Fruit fly (Drosophila melanogaster) whole organism, embryonic: ENCODE results near the gene CG34256.

Source experiments
- Atf6 ChIP-seq: fragments of 200-800 bp; sonication (Bioruptor generic); IDR thresholded peaks from 2 replicates; pipeline ENCODE4 v1.3.6; 2022; ENCODE audit warnings: missing biosample characterization, missing genetic modification characterization
- B-H2 ChIP-seq: fragments of 200-800 bp; sonication (Bioruptor generic); optimal IDR thresholded peaks from 2 replicates; lab custom pipeline; 2018; ENCODE audit warnings: missing biosample characterization, mild to moderate bottlenecking, missing genetic modification characterization
- Bteb2 ChIP-seq: fragments of 200-800 bp; sonication (Bioruptor generic); optimal IDR thresholded peaks from 2 replicates; lab custom pipeline; 2016; ENCODE audit warnings: missing biosample characterization, missing genetic modification characterization
- CG10431 ChIP-seq: fragments of 200-800 bp; sonication (Bioruptor generic); optimal IDR thresholded peaks from 3 replicates; lab custom pipeline; 2018; ENCODE audit warnings: missing biosample characterization, mild to moderate bottlenecking, missing genetic modification characterization
- CG11085 ChIP-seq: fragments of 200-800 bp; sonication (Bioruptor generic); IDR thresholded peaks from 2 replicates; pipeline ENCODE4 v1.3.6; 2022; ENCODE audit warnings: missing biosample characterization, missing genetic modification characterization
- CG11560 ChIP-seq: fragments of 200-800 bp; sonication (Bioruptor generic); IDR thresholded peaks from 3 replicates; pipeline ENCODE4 v1.3.6; 2022; ENCODE audit warnings: missing biosample characterization, missing genetic modification characterization
- CG11695 ChIP-seq: fragments of 200-800 bp; sonication (Bioruptor generic); IDR thresholded peaks from 3 replicates; pipeline ENCODE4 v1.3.6; 2022; ENCODE audit warnings: missing biosample characterization, missing genetic modification characterization
- CG12659 ChIP-seq: fragments of 200-800 bp; sonication (Bioruptor generic); optimal IDR thresholded peaks from 3 replicates; lab custom pipeline; 2017; ENCODE audit warnings: mild to moderate bottlenecking, missing biosample characterization, missing genetic modification reagents, missing genetic modification characterization
- CG12769 ChIP-seq: fragments of 200-800 bp; sonication (Bioruptor generic); optimal IDR thresholded peaks from 2 replicates; lab custom pipeline; 2019; ENCODE audit warnings: missing biosample characterization, mild to moderate bottlenecking, missing genetic modification characterization, moderate library complexity
- CG13894 ChIP-seq: fragments of 200-800 bp; sonication (Bioruptor generic); optimal IDR thresholded peaks from 3 replicates; lab custom pipeline; 2018; ENCODE audit warnings: missing biosample characterization, mild to moderate bottlenecking, missing genetic modification characterization, moderate library complexity
- CG18011 ChIP-seq: fragments of 200-800 bp; sonication (Bioruptor generic); optimal IDR thresholded peaks from 2 replicates; lab custom pipeline; 2017; ENCODE audit warnings: missing biosample characterization, missing genetic modification characterization, mild to moderate bottlenecking, moderate library complexity, missing genotype
- CG18262 ChIP-seq: fragments of 200-800 bp; optimal IDR thresholded peaks from 3 replicates; lab custom pipeline; 2019; ENCODE audit warnings: missing biosample characterization, mild to moderate bottlenecking, missing genetic modification characterization, moderate library complexity
- CG34376 ChIP-seq: fragments of 200-800 bp; sonication (Bioruptor generic); optimal IDR thresholded peaks from 2 replicates; lab custom pipeline; 2018; ENCODE audit warnings: missing biosample characterization, mild to moderate bottlenecking, missing genetic modification characterization
- CG4404 ChIP-seq: fragments of 200-800 bp; sonication (Bioruptor generic); IDR thresholded peaks from 2 replicates; pipeline ENCODE4 v1.3.6; 2022; ENCODE audit warnings: missing biosample characterization, missing genetic modification characterization
- CG6175 ChIP-seq: fragments of 200-800 bp; sonication (Bioruptor generic); IDR thresholded peaks from 3 replicates; pipeline ENCODE4 v1.3.6; 2022; ENCODE audit warnings: missing biosample characterization, missing genetic modification characterization
- CG7372 ChIP-seq: fragments of 200-800 bp; sonication (Bioruptor generic); IDR thresholded peaks from 2 replicates; pipeline ENCODE4 v1.3.6; 2022; ENCODE audit warnings: missing biosample characterization, missing genetic modification characterization
- CG8765 ChIP-seq: fragments of 200-800 bp; sonication (Bioruptor generic); IDR thresholded peaks from 2 replicates; pipeline ENCODE4 v1.3.6; 2022; ENCODE audit warnings: missing biosample characterization, missing genetic modification characterization
- Dfd ChIP-seq, 2 experiments: fragments of >200 bp; optimal IDR thresholded peaks; 2 replicates each; lab custom pipeline; 2017; ENCODE audit warnings: missing biosample characterization in 2 of 2, missing genetic modification characterization in 2 of 2
- Dp ChIP-seq: fragments of 200-800 bp; sonication (Bioruptor generic); optimal IDR thresholded peaks from 2 replicates; lab custom pipeline; 2018; ENCODE audit warnings: missing biosample characterization, mild to moderate bottlenecking, missing genetic modification characterization, moderate library complexity
- ERR ChIP-seq: fragments of 200-800 bp; sonication (Bioruptor generic); optimal IDR thresholded peaks from 2 replicates; lab custom pipeline; 2016; ENCODE audit warnings: missing biosample characterization, missing genetic modification characterization
- GATAe ChIP-seq: fragments of 200-800 bp; sonication (Bioruptor generic); conservative IDR thresholded peaks from 2 replicates; pipeline ENCODE4 v1.3.6; 2022; ENCODE audit warnings: missing biosample characterization, missing genetic modification characterization
- Hey ChIP-seq: fragments of 200-800 bp; sonication (Bioruptor generic); optimal IDR thresholded peaks from 3 replicates; lab custom pipeline; 2018; ENCODE audit warnings: missing biosample characterization, mild to moderate bottlenecking, missing genetic modification characterization
- Hmr ChIP-seq: fragments of 200-800 bp; sonication (Bioruptor generic); optimal IDR thresholded peaks from 3 replicates; lab custom pipeline; 2017; ENCODE audit warnings: mild to moderate bottlenecking, missing biosample characterization, missing genetic modification reagents, missing genetic modification characterization
- Mad ChIP-seq: fragments of 200-800 bp; sonication (Bioruptor generic); optimal IDR thresholded peaks from 2 replicates; lab custom pipeline; 2016; ENCODE audit warnings: missing biosample characterization, missing genetic modification characterization
- NfI ChIP-seq: fragments of 200-800 bp; sonication (Bioruptor generic); optimal IDR thresholded peaks from 3 replicates; lab custom pipeline; 2018; ENCODE audit warnings: missing biosample characterization, mild to moderate bottlenecking, missing genetic modification characterization, moderate library complexity
- Rx ChIP-seq: fragments of 200-800 bp; sonication (Bioruptor generic); IDR thresholded peaks from 2 replicates; pipeline ENCODE4 v1.3.6; 2022; ENCODE audit warnings: missing biosample characterization, missing genetic modification characterization
- caup ChIP-seq: fragments of 200-800 bp; sonication (Bioruptor generic); optimal IDR thresholded peaks from 3 replicates; lab custom pipeline; 2017; ENCODE audit warnings: missing biosample characterization, mild to moderate bottlenecking, missing genetic modification characterization, moderate library complexity; ENCODE audit not compliant: severe bottlenecking
- eve ChIP-seq, 2 experiments: fragments of >200 bp; optimal IDR thresholded peaks; 2 replicates each; lab custom pipeline; 2017; ENCODE audit warnings: missing biosample characterization in 2 of 2, missing genetic modification characterization in 2 of 2
- exex ChIP-seq: fragments of 200-800 bp; sonication (Bioruptor generic); optimal IDR thresholded peaks from 4 replicates; lab custom pipeline; 2018; ENCODE audit warnings: missing biosample characterization, mild to moderate bottlenecking, missing genetic modification characterization, moderate library complexity
- gfzf ChIP-seq: fragments of 200-800 bp; sonication (Bioruptor generic); optimal IDR thresholded peaks from 2 replicates; lab custom pipeline; 2016; ENCODE audit warnings: missing biosample characterization, mild to moderate bottlenecking, missing genetic modification characterization, moderate library complexity
- grn ChIP-seq: fragments of 200-800 bp; sonication (Bioruptor generic); optimal IDR thresholded peaks from 3 replicates; lab custom pipeline; 2017; ENCODE audit warnings: missing biosample characterization, missing genetic modification characterization
- gro ChIP-seq: fragments of 200-800 bp; sonication (Bioruptor generic); optimal IDR thresholded peaks from 2 replicates; lab custom pipeline; 2016; ENCODE audit warnings: missing biosample characterization, missing genetic modification characterization
- klu ChIP-seq: fragments of 200-800 bp; sonication (Bioruptor generic); IDR thresholded peaks from 2 replicates; pipeline ENCODE4 v1.3.6; 2022; ENCODE audit warnings: missing biosample characterization, missing genetic modification characterization
- lbe ChIP-seq: fragments of 200-800 bp; sonication (Bioruptor generic); optimal IDR thresholded peaks from 2 replicates; lab custom pipeline; 2016; ENCODE audit warnings: missing biosample characterization, mild to moderate bottlenecking, missing genetic modification characterization
- lov ChIP-seq, 2 experiments: fragments of 200-800 bp in 1 of 2; fragments of >200 bp in 1 of 2; sonication (Bioruptor generic) in 1 of 2; IDR thresholded peaks in 1 of 2; optimal IDR thresholded peaks in 1 of 2; 2 replicates in 1 of 2; 3 replicates in 1 of 2; pipeline versions ENCODE4 v1.3.6 to Lab custom; 2017 to 2022; ENCODE audit warnings: missing biosample characterization in 1 of 2, missing genetic modification characterization in 1 of 2
- mirr ChIP-seq: fragments of 200-800 bp; sonication (Bioruptor generic); optimal IDR thresholded peaks from 3 replicates; lab custom pipeline; 2018; ENCODE audit warnings: missing biosample characterization, mild to moderate bottlenecking, missing genetic modification characterization
- pnt ChIP-seq: fragments of 200-800 bp; sonication (Bioruptor generic); optimal IDR thresholded peaks from 3 replicates; lab custom pipeline; 2016; ENCODE audit warnings: missing biosample characterization, missing genetic modification characterization
- schlank ChIP-seq: fragments of 200-800 bp; sonication (Bioruptor generic); optimal IDR thresholded peaks from 2 replicates; lab custom pipeline; 2018; ENCODE audit warnings: missing biosample characterization, mild to moderate bottlenecking, missing genetic modification characterization
- sd ChIP-seq: fragments of 200-800 bp; sonication (Bioruptor generic); optimal IDR thresholded peaks from 3 replicates; lab custom pipeline; 2018; ENCODE audit warnings: missing biosample characterization, mild to moderate bottlenecking, missing genetic modification characterization, moderate library complexity
- sens ChIP-seq: fragments of 200-800 bp; sonication (Bioruptor generic); peaks from one replicate; lab custom pipeline; 2016; ENCODE audit warnings: missing biosample characterization, missing genetic modification characterization
- sens-2 ChIP-seq: fragments of 200-800 bp; sonication (Bioruptor generic); IDR thresholded peaks from 2 replicates; pipeline ENCODE4 v1.3.6; 2022; ENCODE audit warnings: missing biosample characterization, missing genetic modification characterization
- sqz ChIP-seq: fragments of 200-800 bp; sonication (Bioruptor generic); optimal IDR thresholded peaks from 3 replicates; lab custom pipeline; 2018; ENCODE audit warnings: missing biosample characterization, mild to moderate bottlenecking, missing genetic modification characterization
- sug ChIP-seq: fragments of 200-800 bp; optimal IDR thresholded peaks from 2 replicates; lab custom pipeline; 2019; ENCODE audit warnings: missing biosample characterization, mild to moderate bottlenecking, missing genetic modification characterization, moderate library complexity

Gene CG34256

DNA sequence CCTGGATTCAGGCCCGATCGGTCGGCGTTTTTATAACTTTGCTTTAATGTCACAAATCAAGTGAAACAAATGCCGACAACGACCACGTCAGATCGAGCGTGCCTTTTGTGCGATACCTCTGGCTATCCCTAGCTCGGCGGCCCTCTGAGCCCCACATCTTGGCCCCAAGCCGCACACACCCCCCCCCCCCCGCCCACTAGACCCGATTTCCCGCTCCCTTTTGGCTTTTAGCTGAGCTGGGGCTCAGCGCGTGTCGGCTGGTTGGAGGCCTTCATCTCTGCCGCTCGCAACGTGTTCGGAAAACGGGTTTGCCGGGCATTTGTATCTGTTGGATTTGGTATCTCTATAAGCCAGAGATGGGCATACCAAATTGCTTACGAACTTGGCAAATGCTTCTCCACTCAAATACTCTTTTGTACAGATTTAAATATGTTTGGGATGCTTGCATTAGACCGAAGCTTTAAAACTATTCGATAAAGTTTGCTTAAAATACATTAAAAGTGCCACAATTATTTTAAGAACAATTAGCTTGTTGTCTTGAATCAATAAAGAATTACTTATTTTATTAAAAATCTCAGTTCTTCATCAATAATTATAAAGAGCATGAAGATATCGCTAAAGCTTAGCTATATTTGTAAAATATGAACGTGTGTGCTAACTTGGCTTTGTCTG is 26.7 kb upstream of the CG34256 start (continued):
- TF ChIP-seq CG12659 (GFP tag; lab: Kevin White, UChicago) (peak; percentile 12), lov (optimal IDR thresholded peaks at IDR 0.05; lab: Kevin White, UChicago) (no peak), lov (GFP tag; IDR thresholded peaks at IDR 0.05; lab: Robert Waterston, UW) (no peak), CG18262 (tag; lab: Kevin White, UChicago) (peak; percentile 38), NfI (peak; percentile 49)

dm6 chr3L:19015454-19016054 is 25.9 kb upstream of the CG34256 start:
- no peak for TF ChIP-seq Dfd (GFP tag; optimal IDR thresholded peaks at IDR 0.05; lab: Kevin White, UChicago)
- TF ChIP-seq eve (GFP tag; optimal IDR thresholded peaks at IDR 0.05; lab: Kevin White, UChicago) = peak in 1 of 2 experiments; percentile 15
- peak; percentile 89 for TF ChIP-seq sug (tag; lab: Kevin White, UChicago)
- TF ChIP-seq Hmr (GFP tag; lab: Kevin White, UChicago) = peak; percentile 1
- TF ChIP-seq Atf6 = no peak
- TF ChIP-seq CG18011 (GFP tag; lab: Kevin White, UChicago) = no peak
- TF ChIP-seq CG4404 (GFP tag; lab: Robert Waterston, UW) = no peak
- no peak for TF ChIP-seq CG8765
- TF ChIP-seq B-H2 (GFP tag; lab: Kevin White, UChicago) = peak; percentile 11
- TF ChIP-seq caup (GFP tag; lab: Kevin White, UChicago) = peak; percentile 35
- peak; percentile 89 for TF ChIP-seq grn (GFP tag; lab: Kevin White, UChicago)
- TF ChIP-seq mirr = peak; percentile 41
- no peak for TF ChIP-seq CG11695
- no peak for TF ChIP-seq schlank (tag; lab: Kevin White, UChicago)
- peak; percentile 24 for TF ChIP-seq sens (GFP tag; lab: Kevin White, UChicago)
- no peak for TF ChIP-seq CG6175 (GFP tag; lab: Robert Waterston, UW)
- TF ChIP-seq pnt (GFP tag; lab: Kevin White, UChicago) = no peak
- peak; percentile 44 for TF ChIP-seq CG34376
- peak; percentile 88 for TF ChIP-seq gro
- TF ChIP-seq CG13894 (tag; lab: Kevin White, UChicago) = no peak
- TF ChIP-seq CG7372 (GFP tag; lab: Robert Waterston, UW) = no peak
- no peak for TF ChIP-seq gfzf
- TF ChIP-seq CG11085 (GFP tag; lab: Robert Waterston, UW) = no peak
- TF ChIP-seq Mad (GFP tag; lab: Kevin White, UChicago) = no peak
- TF ChIP-seq CG11560 = no peak
- peak; percentile 94 for TF ChIP-seq sd (tag; lab: Kevin White, UChicago)
- no peak for TF ChIP-seq sens-2 (GFP tag; lab: Robert Waterston, UW)
- TF ChIP-seq klu = no peak
- no peak for TF ChIP-seq CG12769 (tag; lab: Kevin White, UChicago)
- no peak for TF ChIP-seq Hey (tag; lab: Kevin White, UChicago)
- TF ChIP-seq lbe (GFP tag; lab: Kevin White, UChicago) = no peak
- no peak for TF ChIP-seq Rx (GFP tag; lab: Robert Waterston, UW)
- TF ChIP-seq CG10431 (GFP tag; lab: Kevin White, UChicago) = no peak
- peak; percentile 41 for TF ChIP-seq sqz (GFP tag; lab: Kevin White, UChicago)
- TF ChIP-seq Dp (GFP tag; lab: Kevin White, UChicago) = no peak
- TF ChIP-seq exex = peak; percentile 87
- TF ChIP-seq Bteb2 (GFP tag; lab: Kevin White, UChicago) = no peak
- peak; percentile 65; the same call in 1 of the 2 replicates for TF ChIP-seq GATAe (GFP tag; lab: Robert Waterston, UW)
- no peak for TF ChIP-seq ERR (GFP tag; lab: Kevin White, UChicago)
